Fruit fly (Drosophila melanogaster) whole organism, embryonic: ENCODE measurements around the gene Uggt.

Experiments used
- B-H2 ChIP-seq: fragments of 200-800 bp; sonication (Bioruptor generic); optimal IDR thresholded peaks from 2 replicates; lab custom pipeline; 2018; ENCODE audit warnings: missing biosample characterization, mild to moderate bottlenecking, missing genetic modification characterization
- CG10267 ChIP-seq: fragments of 200-800 bp; sonication (Bioruptor generic); optimal IDR thresholded peaks from 2 replicates; lab custom pipeline; 2018; ENCODE audit warnings: missing biosample characterization, mild to moderate bottlenecking, missing genetic modification characterization, moderate library complexity
- CG11398 ChIP-seq: fragments of 200-800 bp; sonication (Bioruptor generic); optimal IDR thresholded peaks from 2 replicates; lab custom pipeline; 2016; ENCODE audit warnings: missing biosample characterization, missing genetic modification characterization
- CG12236 ChIP-seq: fragments of 200-800 bp; sonication (Bioruptor generic); optimal IDR thresholded peaks from 2 replicates; lab custom pipeline; 2016; ENCODE audit warnings: missing biosample characterization, missing genetic modification characterization
- CG14014 ChIP-seq: fragments of 200-800 bp; sonication (Bioruptor generic); IDR thresholded peaks from 2 replicates; pipeline ENCODE4 v1.3.6; 2022; ENCODE audit warnings: missing biosample characterization, missing genetic modification characterization
- CG17328 ChIP-seq: fragments of 200-800 bp; sonication (Bioruptor generic); IDR thresholded peaks from 2 replicates; pipeline ENCODE4 v1.3.6; 2022; ENCODE audit warnings: missing biosample characterization, missing genetic modification characterization
- CG2116 ChIP-seq: fragments of 200-800 bp; sonication (Bioruptor generic); optimal IDR thresholded peaks from 3 replicates; lab custom pipeline; 2018; ENCODE audit warnings: missing biosample characterization, mild to moderate bottlenecking, missing genetic modification characterization
- CG2889 ChIP-seq: fragments of 200-800 bp; sonication (Bioruptor generic); IDR thresholded peaks from 3 replicates; pipeline ENCODE4 v1.3.6; 2022; ENCODE audit warnings: missing biosample characterization, missing genetic modification characterization
- CG33213 ChIP-seq: fragments of 200-800 bp; sonication (Bioruptor generic); optimal IDR thresholded peaks from 3 replicates; lab custom pipeline; 2016; ENCODE audit warnings: missing biosample characterization, missing genetic modification characterization
- CG4328 ChIP-seq: fragments of 200-800 bp; sonication (Bioruptor generic); optimal IDR thresholded peaks from 3 replicates; lab custom pipeline; 2017; ENCODE audit warnings: missing biosample characterization, missing genetic modification reagents, missing genetic modification characterization
- CG6175 ChIP-seq: fragments of 200-800 bp; sonication (Bioruptor generic); IDR thresholded peaks from 3 replicates; pipeline ENCODE4 v1.3.6; 2022; ENCODE audit warnings: missing biosample characterization, missing genetic modification characterization
- CG7372 ChIP-seq: fragments of 200-800 bp; sonication (Bioruptor generic); IDR thresholded peaks from 2 replicates; pipeline ENCODE4 v1.3.6; 2022; ENCODE audit warnings: missing biosample characterization, missing genetic modification characterization
- CG8281 ChIP-seq: fragments of 200-800 bp; sonication (Bioruptor generic); optimal IDR thresholded peaks from 2 replicates; lab custom pipeline; 2018; ENCODE audit warnings: missing biosample characterization, mild to moderate bottlenecking, missing genetic modification characterization, moderate library complexity
- CG9727 ChIP-seq: fragments of 200-800 bp; sonication (Bioruptor generic); optimal IDR thresholded peaks from 3 replicates; lab custom pipeline; 2017; ENCODE audit warnings: missing biosample characterization, mild to moderate bottlenecking, missing genetic modification characterization
- CHES-1-like ChIP-seq: fragments of 200-800 bp; sonication (Bioruptor generic); optimal IDR thresholded peaks from 2 replicates; lab custom pipeline; 2016; ENCODE audit warnings: missing biosample characterization, missing genetic modification characterization
- Dref ChIP-seq: fragments of 200-800 bp; sonication (Bioruptor generic); IDR thresholded peaks from 2 replicates; pipeline ENCODE4 v1.3.6; 2022; ENCODE audit warnings: missing biosample characterization, missing genetic modification characterization
- Eip74EF ChIP-seq, 2 experiments: fragments of 200-800 bp in 1 of 2; fragments of >200 bp in 1 of 2; sonication (Bioruptor generic) in 1 of 2; optimal IDR thresholded peaks; 2 replicates each; lab custom pipeline; 2017 to 2019; ENCODE audit warnings: missing biosample characterization in 2 of 2, missing genetic modification characterization in 2 of 2, mild to moderate bottlenecking in 1 of 2, moderate library complexity in 1 of 2
- Fer1 ChIP-seq: fragments of 200-800 bp; sonication (Bioruptor generic); optimal IDR thresholded peaks from 2 replicates; lab custom pipeline; 2017; ENCODE audit warnings: missing biosample characterization, mild to moderate bottlenecking, missing genetic modification characterization
- H15 ChIP-seq: fragments of 200-800 bp; sonication (Bioruptor generic); IDR thresholded peaks from 3 replicates; pipeline ENCODE4 v1.3.6; 2022; ENCODE audit warnings: missing biosample characterization, missing genetic modification characterization
- HLH4C ChIP-seq: fragments of 200-800 bp; sonication (Bioruptor generic); IDR thresholded peaks from 3 replicates; pipeline ENCODE4 v1.3.6; 2022; ENCODE audit warnings: missing biosample characterization, missing genetic modification characterization; ENCODE audit not compliant: partially characterized antibody
- HmgD ChIP-seq: fragments of 200-800 bp; sonication (Bioruptor generic); optimal IDR thresholded peaks from 3 replicates; lab custom pipeline; 2016; ENCODE audit warnings: missing biosample characterization, missing genetic modification characterization
- Max ChIP-seq: fragments of 200-800 bp; sonication (Bioruptor generic); optimal IDR thresholded peaks from 2 replicates; lab custom pipeline; 2016; ENCODE audit warnings: missing biosample characterization, mild to moderate bottlenecking, missing genetic modification characterization
- Opbp ChIP-seq: fragments of 200-800 bp; sonication (Bioruptor generic); IDR thresholded peaks from 3 replicates; pipeline ENCODE4 v1.3.6; 2022; ENCODE audit warnings: missing biosample characterization, missing genetic modification characterization; ENCODE audit not compliant: partially characterized antibody
- Ssrp ChIP-seq: fragments of 200-800 bp; sonication (Bioruptor generic); optimal IDR thresholded peaks from 2 replicates; lab custom pipeline; 2018; ENCODE audit warnings: missing biosample characterization, mild to moderate bottlenecking, missing genetic modification characterization, moderate library complexity
- TFAM ChIP-seq: fragments of 200-800 bp; sonication (Bioruptor generic); optimal IDR thresholded peaks from 2 replicates; lab custom pipeline; 2017; ENCODE audit warnings: missing biosample characterization, missing genetic modification characterization, inconsistent platforms
- Vsx1 ChIP-seq: fragments of 200-800 bp; sonication (Bioruptor generic); optimal IDR thresholded peaks from 2 replicates; lab custom pipeline; 2017; ENCODE audit warnings: missing biosample characterization, mild to moderate bottlenecking, missing genetic modification characterization, missing genetic modification reagents
- ato ChIP-seq: fragments of 200-800 bp; sonication (Bioruptor generic); IDR thresholded peaks from 2 replicates; pipeline ENCODE4 v1.3.6; 2022; ENCODE audit warnings: missing biosample characterization, missing genetic modification characterization; ENCODE audit not compliant: partially characterized antibody
- az2 ChIP-seq: fragments of 200-800 bp; sonication (Bioruptor generic); optimal IDR thresholded peaks from 3 replicates; lab custom pipeline; 2016; ENCODE audit warnings: missing biosample characterization, missing genetic modification characterization
- bbx ChIP-seq: fragments of 200-800 bp; sonication (Bioruptor generic); IDR thresholded peaks from 2 replicates; pipeline ENCODE4 v1.3.6; 2022; ENCODE audit warnings: missing biosample characterization, missing genetic modification characterization; ENCODE audit not compliant: partially characterized antibody
- chm ChIP-seq: fragments of 200-800 bp; sonication (Bioruptor generic); IDR thresholded peaks from 2 replicates; pipeline ENCODE4 v1.3.6; 2022; ENCODE audit warnings: missing biosample characterization, missing genetic modification characterization
- crp ChIP-seq, 2 experiments: fragments of 200-800 bp; sonication (Bioruptor generic); optimal IDR thresholded peaks; 2 replicates in 1 of 2; 3 replicates in 1 of 2; lab custom pipeline; 2017; ENCODE audit warnings: missing biosample characterization in 2 of 2, missing genetic modification characterization in 2 of 2, mild to moderate bottlenecking in 1 of 2, moderate library complexity in 1 of 2
- ewg ChIP-seq: fragments of 200-800 bp; sonication (Bioruptor generic); optimal IDR thresholded peaks from 3 replicates; lab custom pipeline; 2017; ENCODE audit warnings: mild to moderate bottlenecking, missing biosample characterization, missing genetic modification reagents, missing genetic modification characterization
- eyg ChIP-seq: fragments of 200-800 bp; sonication (Bioruptor generic); optimal IDR thresholded peaks from 3 replicates; lab custom pipeline; 2016; ENCODE audit warnings: missing biosample characterization, missing genetic modification characterization
- fru ChIP-seq: fragments of >200 bp; optimal IDR thresholded peaks from 2 replicates; lab custom pipeline; 2017
- ftz-f1 ChIP-seq: fragments of 200-800 bp; sonication (Bioruptor generic); optimal IDR thresholded peaks from 2 replicates; lab custom pipeline; 2016; ENCODE audit warnings: missing biosample characterization, missing genetic modification characterization
- gcm2 ChIP-seq: fragments of 200-800 bp; sonication (Bioruptor generic); optimal IDR thresholded peaks from 2 replicates; lab custom pipeline; 2016; ENCODE audit warnings: missing biosample characterization, missing genetic modification characterization
- grau ChIP-seq: fragments of 200-800 bp; optimal IDR thresholded peaks from 3 replicates; lab custom pipeline; 2019; ENCODE audit warnings: missing biosample characterization, mild to moderate bottlenecking, missing genetic modification characterization, moderate library complexity
- hb ChIP-seq: fragments of 200-800 bp; sonication (Bioruptor generic); IDR thresholded peaks from 3 replicates; pipeline ENCODE4 v1.3.6; 2022; ENCODE audit warnings: missing biosample characterization, missing genetic modification characterization; ENCODE audit not compliant: partially characterized antibody
- hbn ChIP-seq: fragments of 200-800 bp; sonication (Bioruptor generic); IDR thresholded peaks from 2 replicates; pipeline ENCODE4 v1.3.6; 2022; ENCODE audit warnings: missing biosample characterization, missing genetic modification characterization; ENCODE audit not compliant: partially characterized antibody
- ind ChIP-seq: fragments of 200-800 bp; sonication (Bioruptor generic); optimal IDR thresholded peaks from 3 replicates; lab custom pipeline; 2016; ENCODE audit warnings: missing biosample characterization, missing genetic modification characterization
- ken ChIP-seq: fragments of 200-800 bp; sonication (Bioruptor generic); IDR thresholded peaks from 3 replicates; pipeline ENCODE4 v1.3.6; 2022; ENCODE audit warnings: missing biosample characterization, missing genetic modification characterization
- lbe ChIP-seq: fragments of 200-800 bp; sonication (Bioruptor generic); optimal IDR thresholded peaks from 2 replicates; lab custom pipeline; 2016; ENCODE audit warnings: missing biosample characterization, mild to moderate bottlenecking, missing genetic modification characterization
- nerfin-1 ChIP-seq: fragments of 200-800 bp; sonication (Bioruptor generic); optimal IDR thresholded peaks from 3 replicates; lab custom pipeline; 2019; ENCODE audit warnings: missing biosample characterization, mild to moderate bottlenecking, missing genetic modification characterization, moderate library complexity
- oc ChIP-seq: fragments of 200-800 bp; sonication (Bioruptor generic); optimal IDR thresholded peaks from 2 replicates; lab custom pipeline; 2018; ENCODE audit warnings: missing biosample characterization, mild to moderate bottlenecking, missing genetic modification characterization, moderate library complexity
- stwl ChIP-seq: fragments of 200-800 bp; sonication (Bioruptor generic); optimal IDR thresholded peaks from 3 replicates; lab custom pipeline; 2018; ENCODE audit warnings: missing biosample characterization, mild to moderate bottlenecking, missing genetic modification characterization, moderate library complexity
- sug ChIP-seq: fragments of 200-800 bp; optimal IDR thresholded peaks from 2 replicates; lab custom pipeline; 2019; ENCODE audit warnings: missing biosample characterization, mild to moderate bottlenecking, missing genetic modification characterization, moderate library complexity
- trem ChIP-seq: fragments of 200-800 bp; optimal IDR thresholded peaks from 3 replicates; lab custom pipeline; 2019; ENCODE audit warnings: missing biosample characterization, mild to moderate bottlenecking, missing genetic modification characterization, moderate library complexity
- trh ChIP-seq: fragments of 200-800 bp; sonication (Bioruptor generic); optimal IDR thresholded peaks from 2 replicates; lab custom pipeline; 2016; ENCODE audit warnings: missing biosample characterization, missing genetic modification characterization
- unpg ChIP-seq: fragments of 200-800 bp; sonication (Bioruptor generic); optimal IDR thresholded peaks from 3 replicates; lab custom pipeline; 2018; ENCODE audit warnings: missing biosample characterization, mild to moderate bottlenecking, missing genetic modification characterization, moderate library complexity
- vnd ChIP-seq: fragments of 200-800 bp; sonication (Bioruptor generic); IDR thresholded peaks from 3 replicates; pipeline ENCODE4 v1.3.6; 2022; ENCODE audit warnings: missing biosample characterization, missing genetic modification characterization; ENCODE audit not compliant: partially characterized antibody
- zen2 ChIP-seq: fragments of 200-800 bp; sonication (Bioruptor generic); IDR thresholded peaks from 3 replicates; pipeline ENCODE4 v1.3.6; 2022; ENCODE audit warnings: missing biosample characterization, missing genetic modification characterization; ENCODE audit not compliant: partially characterized antibody

The Uggt gene

DNA sequence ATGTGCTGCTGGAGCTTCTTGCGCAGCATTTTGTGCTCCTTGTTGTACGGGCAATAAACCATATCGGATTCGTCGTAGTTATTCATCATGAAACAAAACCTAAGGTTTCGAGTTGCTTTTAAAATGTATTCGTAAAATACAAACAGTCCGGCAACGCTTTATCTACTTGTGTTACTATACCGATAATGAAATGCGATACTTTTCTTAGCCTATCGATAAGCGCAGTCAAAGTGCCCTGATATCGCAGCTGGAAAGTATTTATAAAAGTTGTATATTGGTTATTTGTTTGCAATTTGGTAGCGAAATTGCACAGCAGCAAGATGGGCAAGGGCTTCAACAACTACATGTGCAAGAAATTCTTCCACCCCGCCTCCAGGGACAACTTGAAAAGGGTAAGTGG, 28.9 kb downstream of the Uggt start, which contains the start of the genes arx and CG6843 (continued):
- TF ChIP-seq CG14014 (GFP tag; lab: Robert Waterston, UW) (no peak), ftz-f1 (GFP tag; lab: Kevin White, UChicago) (no peak), Opbp (GFP tag; lab: Robert Waterston, UW) (peak; percentile 95), sug (tag; lab: Kevin White, UChicago) (no peak), HmgD (GFP tag; lab: Kevin White, UChicago) (peak; percentile 24), TFAM (GFP tag; lab: Kevin White, UChicago) (no peak), trem (tag; lab: Kevin White, UChicago) (peak; percentile 70), oc (tag; lab: Kevin White, UChicago) (no peak), grau (tag; lab: Kevin White, UChicago) (peak; percentile 3), CG4328 (GFP tag; lab: Kevin White, UChicago) (no peak), CG2116 (GFP tag; lab: Kevin White, UChicago) (peak; percentile 95), CG17328 (GFP tag; lab: Robert Waterston, UW) (no peak), CG10267 (tag; lab: Kevin White, UChicago) (peak; percentile 40), Fer1 (no peak), ken (GFP tag; lab: Robert Waterston, UW) (no peak), nerfin-1 (no peak), Dref (peak; percentile 86), ewg (GFP tag; lab: Kevin White, UChicago) (no peak), eyg (no peak), lbe (GFP tag; lab: Kevin White, UChicago) (no peak), CG9727 (GFP tag; lab: Kevin White, UChicago) (no peak), az2 (GFP tag; lab: Kevin White, UChicago) (no peak), H15 (no peak), Ssrp (tag; lab: Kevin White, UChicago) (no peak), chm (no peak), CG6175 (GFP tag; lab: Robert Waterston, UW) (no peak), Eip74EF (GFP tag; optimal IDR thresholded peaks at IDR 0.05; lab: Kevin White, UChicago) (no peak), Vsx1 (no peak), ind (GFP tag; lab: Kevin White, UChicago) (no peak), CG2889 (GFP tag; lab: Robert Waterston, UW) (no peak), Max (GFP tag; lab: Kevin White, UChicago) (no peak), vnd (GFP tag; lab: Robert Waterston, UW) (peak; percentile 88), CHES-1-like (GFP tag; lab: Kevin White, UChicago) (peak; percentile 40), hb (GFP tag; lab: Robert Waterston, UW) (peak; percentile 79), ato (GFP tag; lab: Robert Waterston, UW) (peak; percentile 86), fru (lab: Kevin White, UChicago) (no peak), CG33213 (GFP tag; lab: Kevin White, UChicago) (no peak), bbx (GFP tag; lab: Robert Waterston, UW) (peak; percentile 92), trh (GFP tag; lab: Kevin White, UChicago) (no peak), gcm2 (no peak), HLH4C (GFP tag; lab: Robert Waterston, UW) (peak; percentile 83), B-H2 (GFP tag; lab: Kevin White, UChicago) (peak; percentile 56), zen2 (GFP tag; lab: Robert Waterston, UW) (peak; percentile 93), CG12236 (no peak), CG7372 (no peak), CG8281 (tag; lab: Kevin White, UChicago) (no peak), crp (GFP tag; optimal IDR thresholded peaks at IDR 0.05; lab: Kevin White, UChicago) (peak in 1 of 2 experiments; percentile 35), stwl (tag; lab: Kevin White, UChicago) (peak; percentile 87), CG11398 (GFP tag; lab: Kevin White, UChicago) (no peak), unpg (GFP tag; lab: Kevin White, UChicago) (no peak), hbn (peak; percentile 90)
